Fruit fly (Drosophila melanogaster) whole organism, adult: Measurements from ENCODE around the gene CG32847.

Experiments
- CG12768 ChIP-seq: fragments of 200-800 bp; sonication (Bioruptor generic); optimal IDR thresholded peaks from 2 replicates; lab custom pipeline; 2017; ENCODE audit warnings: missing biosample characterization, missing genetic modification characterization, mild to moderate bottlenecking, moderate library complexity, missing genetic modification reagents
- bab1 ChIP-seq: fragments of 200-800 bp; sonication (Bioruptor generic); optimal IDR thresholded peaks from 3 replicates; lab custom pipeline; 2019; ENCODE audit warnings: missing biosample characterization, mild to moderate bottlenecking, missing genetic modification characterization, moderate library complexity

DNA sequence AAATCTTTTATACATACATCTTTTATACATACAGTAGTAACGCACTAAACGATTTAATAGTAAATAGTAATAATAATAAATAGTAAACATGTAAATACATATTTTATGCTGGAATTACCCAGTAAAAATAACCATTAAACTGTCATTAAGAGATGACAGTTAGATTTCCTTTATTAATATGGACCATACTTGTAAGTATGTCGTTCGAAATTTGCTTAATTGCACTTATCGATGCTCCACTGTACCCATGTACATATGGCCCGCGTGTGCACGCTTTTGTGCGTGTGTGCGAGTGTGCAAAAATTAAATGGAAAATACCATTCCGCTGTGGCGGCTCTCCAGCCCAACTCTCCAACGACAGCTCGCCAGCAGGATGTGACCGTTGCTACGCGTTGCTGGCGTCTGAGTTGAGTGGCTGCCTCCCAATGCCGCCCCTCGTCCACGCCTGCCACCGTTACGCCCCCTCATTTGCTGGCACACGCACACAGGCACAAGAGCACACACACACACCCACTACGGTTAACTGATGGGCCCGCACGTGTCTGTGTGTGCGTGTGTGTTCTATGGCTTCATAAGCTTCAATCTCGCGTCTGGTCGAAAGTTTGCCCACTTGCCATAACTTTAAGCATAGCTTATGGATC is 18.6 kb upstream of the CG32847 start:
- TF ChIP-seq CG12768 (GFP tag; lab: Kevin White, UChicago) (no peak), bab1 (GFP tag; lab: Kevin White, UChicago) (no peak)
